Worm (Caenorhabditis elegans) whole organism, L3 larva: Measurements from ENCODE around the gene W09D10.4.

ENCODE experiments used
- elt-3 ChIP-seq, 3 experiments: fragments of 150-350 bp in 1 of 3; sonication (generic microtip) in 2 of 3; optimal IDR thresholded peaks; 2 replicates in 2 of 3; 4 replicates in 1 of 3; lab custom pipeline; 2014 to 2017; ENCODE audit warnings: missing biosample characterization in 3 of 3, missing genetic modification characterization in 3 of 3
- fos-1 ChIP-seq: fragments of 150-350 bp; optimal IDR thresholded peaks from 2 replicates; lab custom pipeline; 2014; ENCODE audit warnings: missing biosample characterization, missing genetic modification characterization
- lin-15B ChIP-seq: fragments of 150-350 bp; optimal IDR thresholded peaks from 2 replicates; lab custom pipeline; 2014; ENCODE audit warnings: missing biosample characterization, missing genetic modification characterization
- nhr-76 ChIP-seq: fragments of 150-350 bp; sonication (generic microtip); optimal IDR thresholded peaks from 5 replicates; lab custom pipeline; 2014; ENCODE audit warnings: missing biosample characterization, missing genetic modification characterization
- pha-4 ChIP-seq: fragments of 150-350 bp; optimal IDR thresholded peaks from 2 replicates; lab custom pipeline; 2014; ENCODE audit warnings: missing biosample characterization, missing genetic modification reagents, missing genetic modification characterization
- zag-1 ChIP-seq: fragments of 150-350 bp; optimal IDR thresholded peaks from 2 replicates; lab custom pipeline; 2014; ENCODE audit warnings: missing biosample characterization, missing genetic modification characterization

DNA sequence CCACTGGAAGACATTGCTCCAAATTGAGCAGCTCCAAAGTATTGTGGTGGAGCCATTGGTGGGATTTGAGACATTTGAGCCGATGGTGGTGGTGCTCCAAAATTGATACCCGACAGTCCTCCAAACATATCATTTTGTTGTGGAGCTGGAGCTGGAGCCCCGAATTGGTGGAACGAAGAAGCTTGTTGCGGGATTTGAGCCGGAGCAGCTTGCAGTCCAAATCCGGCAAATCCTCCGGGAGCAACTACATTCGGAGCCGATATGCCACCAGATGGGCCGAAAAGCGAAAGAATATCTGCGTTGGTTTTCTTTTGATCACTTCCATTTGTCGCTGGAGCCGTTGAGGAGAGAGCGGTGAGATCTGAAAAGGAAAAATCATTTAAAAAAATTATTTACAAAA, 22.1 kb upstream of the W09D10.4 start:
- TF ChIP-seq pha-4 (tag; lab: Kevin White, UChicago): no peak
- no peak for TF ChIP-seq elt-3 (tag; optimal IDR thresholded peaks at IDR 0.05; lab: Kevin White, UChicago)
- no peak for TF ChIP-seq nhr-76
- no peak for TF ChIP-seq zag-1 (tag; lab: Kevin White, UChicago)
- no peak for TF ChIP-seq fos-1 (tag; lab: Kevin White, UChicago)
- TF ChIP-seq lin-15B (tag; lab: Kevin White, UChicago): no peak
